Fruit fly (Drosophila melanogaster) whole organism, prepupa: ENCODE results near the gene CG13113.

Experiments
- Blimp-1 ChIP-seq: fragments of 200-800 bp; sonication (Bioruptor generic); optimal IDR thresholded peaks from 3 replicates; lab custom pipeline; 2017; ENCODE audit warnings: missing biosample characterization, missing genetic modification characterization, mild to moderate bottlenecking, moderate library complexity, missing genetic modification reagents
- CG10631 ChIP-seq: fragments of 200-800 bp; sonication (Bioruptor generic); optimal IDR thresholded peaks from 2 replicates; lab custom pipeline; 2016; ENCODE audit warnings: missing biosample characterization, missing genetic modification characterization
- CG10669 ChIP-seq: fragments of 200-800 bp; sonication (Bioruptor generic); optimal IDR thresholded peaks from 3 replicates; lab custom pipeline; 2018; ENCODE audit warnings: missing biosample characterization, mild to moderate bottlenecking, missing genetic modification characterization, moderate library complexity
- CG11762 ChIP-seq: fragments of 200-800 bp; sonication (Bioruptor generic); optimal IDR thresholded peaks from 3 replicates; lab custom pipeline; 2016; ENCODE audit warnings: missing biosample characterization, missing genetic modification characterization; ENCODE audit not compliant: insufficient read depth
- CG15336 ChIP-seq: fragments of 200-800 bp; sonication (Bioruptor generic); IDR thresholded peaks from 2 replicates; pipeline ENCODE4 v1.3.6; 2022; ENCODE audit warnings: missing biosample characterization, missing genetic modification characterization
- CG1621 ChIP-seq: fragments of 200-800 bp; sonication (Bioruptor generic); optimal IDR thresholded peaks from 3 replicates; lab custom pipeline; 2018; ENCODE audit warnings: missing biosample characterization, mild to moderate bottlenecking, missing genetic modification characterization
- CG16779 ChIP-seq: fragments of 200-800 bp; sonication (Bioruptor generic); optimal IDR thresholded peaks from 3 replicates; lab custom pipeline; 2017; ENCODE audit warnings: missing biosample characterization, mild to moderate bottlenecking, missing genetic modification characterization
- CG3032 ChIP-seq: fragments of 200-800 bp; optimal IDR thresholded peaks from 2 replicates; lab custom pipeline; 2019; ENCODE audit warnings: missing biosample characterization, mild to moderate bottlenecking, missing genetic modification characterization, moderate library complexity
- CG31627 ChIP-seq: fragments of 200-800 bp; sonication (Bioruptor generic); optimal IDR thresholded peaks from 3 replicates; lab custom pipeline; 2016; ENCODE audit warnings: missing biosample characterization, missing genetic modification characterization
- CG32006 ChIP-seq: fragments of 200-800 bp; sonication (Bioruptor generic); optimal IDR thresholded peaks from 3 replicates; lab custom pipeline; 2017; ENCODE audit warnings: missing biosample characterization, mild to moderate bottlenecking, missing genetic modification characterization
- CG34406 ChIP-seq: fragments of 200-800 bp; sonication (Bioruptor generic); optimal IDR thresholded peaks from 3 replicates; lab custom pipeline; 2016; ENCODE audit warnings: missing biosample characterization, missing genetic modification characterization
- CG3919 ChIP-seq: fragments of 200-800 bp; sonication (Bioruptor generic); optimal IDR thresholded peaks from 3 replicates; lab custom pipeline; 2016; ENCODE audit warnings: missing biosample characterization, missing genetic modification characterization
- CG4318 ChIP-seq: fragments of 200-800 bp; sonication (Bioruptor generic); optimal IDR thresholded peaks from 3 replicates; lab custom pipeline; 2017; ENCODE audit warnings: missing biosample characterization, mild to moderate bottlenecking, missing genetic modification characterization
- CG6163 ChIP-seq: fragments of 200-800 bp; sonication (Bioruptor generic); IDR thresholded peaks from 3 replicates; pipeline ENCODE4 v1.3.6; 2022; ENCODE audit warnings: missing biosample characterization, missing genetic modification characterization
- CG6276 ChIP-seq: fragments of 200-800 bp; sonication (Bioruptor generic); optimal IDR thresholded peaks from 2 replicates; lab custom pipeline; 2017; ENCODE audit warnings: missing biosample characterization, mild to moderate bottlenecking, missing genetic modification characterization
- CG6792 ChIP-seq: fragments of 200-800 bp; sonication (Bioruptor generic); optimal IDR thresholded peaks from 3 replicates; lab custom pipeline; 2016; ENCODE audit warnings: missing biosample characterization, missing genetic modification characterization
- CG6808 ChIP-seq: fragments of 200-800 bp; sonication (Bioruptor generic); optimal IDR thresholded peaks from 3 replicates; lab custom pipeline; 2017; ENCODE audit warnings: missing biosample characterization, missing genetic modification characterization, mild to moderate bottlenecking, moderate library complexity, missing genetic modification reagents
- CG7368 ChIP-seq: fragments of 200-800 bp; sonication (Bioruptor generic); optimal IDR thresholded peaks from 3 replicates; lab custom pipeline; 2016; ENCODE audit warnings: missing biosample characterization, missing genetic modification characterization
- CG8119 ChIP-seq: fragments of 200-800 bp; sonication (Bioruptor generic); IDR thresholded peaks from 3 replicates; pipeline ENCODE4 v1.3.6; 2022; ENCODE audit warnings: missing biosample characterization, missing genetic modification characterization
- CG8319 ChIP-seq: fragments of 200-800 bp; sonication (Bioruptor generic); optimal IDR thresholded peaks from 3 replicates; lab custom pipeline; 2016; ENCODE audit warnings: missing biosample characterization, missing genetic modification characterization
- CG8632 ChIP-seq: fragments of 200-800 bp; sonication (Bioruptor generic); optimal IDR thresholded peaks from 3 replicates; lab custom pipeline; 2016; ENCODE audit warnings: missing biosample characterization, missing genetic modification characterization
- CG9139 ChIP-seq: fragments of 200-800 bp; sonication (Bioruptor generic); optimal IDR thresholded peaks from 3 replicates; lab custom pipeline; 2017; ENCODE audit warnings: missing biosample characterization, mild to moderate bottlenecking, missing genetic modification characterization
- Eip75B ChIP-seq: fragments of 200-800 bp; sonication (Bioruptor generic); optimal IDR thresholded peaks from 3 replicates; lab custom pipeline; 2016; ENCODE audit warnings: missing biosample characterization, missing genetic modification characterization
- Eip93F ChIP-seq: fragments of 200-800 bp; sonication (Bioruptor generic); optimal IDR thresholded peaks from 2 replicates; lab custom pipeline; 2016; ENCODE audit warnings: missing biosample characterization, mild to moderate bottlenecking, missing genetic modification characterization
- Ets21C ChIP-seq: fragments of 200-800 bp; sonication (Bioruptor generic); optimal IDR thresholded peaks from 3 replicates; lab custom pipeline; 2016; ENCODE audit warnings: missing biosample characterization, missing genetic modification characterization
- Hr38 ChIP-seq: sonication (Bioruptor generic); optimal IDR thresholded peaks from 2 replicates; lab custom pipeline; 2016; ENCODE audit warnings: missing biosample characterization, missing genetic modification characterization
- Hr39 ChIP-seq: fragments of 200-800 bp; sonication (Bioruptor generic); optimal IDR thresholded peaks from 2 replicates; lab custom pipeline; 2016; ENCODE audit warnings: missing biosample characterization, missing genetic modification characterization
- Lpt ChIP-seq: fragments of 200-800 bp; sonication (Bioruptor generic); optimal IDR thresholded peaks from 3 replicates; lab custom pipeline; 2016; ENCODE audit warnings: missing biosample characterization, missing genetic modification characterization
- Met ChIP-seq: fragments of 200-800 bp; sonication (Bioruptor generic); optimal IDR thresholded peaks from 3 replicates; lab custom pipeline; 2016; ENCODE audit warnings: missing biosample characterization, missing genetic modification characterization
- OdsH ChIP-seq: fragments of 200-800 bp; sonication (Bioruptor generic); optimal IDR thresholded peaks from 3 replicates; lab custom pipeline; 2016; ENCODE audit warnings: missing biosample characterization, missing genetic modification characterization
- Smox ChIP-seq: fragments of 200-800 bp; sonication (Bioruptor generic); optimal IDR thresholded peaks from 3 replicates; lab custom pipeline; 2016; ENCODE audit warnings: missing biosample characterization, missing genetic modification characterization
- Sox14 ChIP-seq: fragments of 200-800 bp; sonication (Bioruptor generic); optimal IDR thresholded peaks from 3 replicates; lab custom pipeline; 2016; ENCODE audit warnings: missing biosample characterization, missing genetic modification characterization
- Sox15 ChIP-seq: fragments of 200-800 bp; sonication (Bioruptor generic); optimal IDR thresholded peaks from 3 replicates; lab custom pipeline; 2016; ENCODE audit warnings: missing biosample characterization, missing genetic modification characterization
- achi ChIP-seq: fragments of 200-800 bp; sonication (Bioruptor generic); optimal IDR thresholded peaks from 3 replicates; lab custom pipeline; 2016; ENCODE audit warnings: missing biosample characterization, missing genetic modification characterization
- acj6 ChIP-seq: fragments of 200-800 bp; sonication (Bioruptor generic); optimal IDR thresholded peaks from 3 replicates; lab custom pipeline; 2016; ENCODE audit warnings: missing biosample characterization, missing genetic modification characterization
- dac ChIP-seq: fragments of 200-800 bp; sonication (Bioruptor generic); optimal IDR thresholded peaks from 2 replicates; lab custom pipeline; 2017; ENCODE audit warnings: missing biosample characterization, mild to moderate bottlenecking, missing genetic modification characterization
- dsx ChIP-seq: fragments of 200-800 bp; optimal IDR thresholded peaks from 3 replicates; lab custom pipeline; 2019; ENCODE audit warnings: missing biosample characterization, mild to moderate bottlenecking, missing genetic modification characterization, moderate library complexity; ENCODE audit not compliant: poor library complexity, severe bottlenecking
- eg ChIP-seq: fragments of 200-800 bp; sonication (Bioruptor generic); IDR thresholded peaks from 3 replicates; pipeline ENCODE4 v1.3.6; 2022; ENCODE audit warnings: missing biosample characterization, missing genetic modification characterization
- esn ChIP-seq: fragments of 200-800 bp; sonication (Bioruptor generic); optimal IDR thresholded peaks from 2 replicates; lab custom pipeline; 2016; ENCODE audit warnings: missing biosample characterization, mild to moderate bottlenecking, missing genetic modification characterization, moderate library complexity
- fd59A ChIP-seq: fragments of 200-800 bp; sonication (Bioruptor generic); optimal IDR thresholded peaks from 2 replicates; lab custom pipeline; 2017; ENCODE audit warnings: missing biosample characterization, mild to moderate bottlenecking, missing genetic modification characterization, missing genetic modification reagents
- fd85E ChIP-seq: fragments of 200-800 bp; sonication (Bioruptor generic); optimal IDR thresholded peaks from 3 replicates; lab custom pipeline; 2016; ENCODE audit warnings: missing biosample characterization, missing genetic modification characterization
- lz ChIP-seq: fragments of 200-800 bp; sonication (Bioruptor generic); optimal IDR thresholded peaks from 3 replicates; lab custom pipeline; 2016; ENCODE audit warnings: missing biosample characterization, missing genetic modification characterization
- net ChIP-seq: fragments of 200-800 bp; sonication (Bioruptor generic); optimal IDR thresholded peaks from 3 replicates; lab custom pipeline; 2016; ENCODE audit warnings: missing biosample characterization, missing genetic modification characterization
- pdm3 ChIP-seq: fragments of 200-800 bp; sonication (Bioruptor generic); optimal IDR thresholded peaks from 3 replicates; lab custom pipeline; 2016; ENCODE audit warnings: missing biosample characterization, missing genetic modification characterization
- salr ChIP-seq, 2 experiments: fragments of 200-800 bp; sonication (Bioruptor generic); optimal IDR thresholded peaks; 3 replicates each; lab custom pipeline; 2016 to 2018; ENCODE audit warnings: missing biosample characterization in 2 of 2, missing genetic modification characterization in 2 of 2, mild to moderate bottlenecking in 1 of 2

The CG13113 gene

dm6 chr2L:9567398-9567856 is 23.5 kb downstream of the CG13113 start (continued):
- TF ChIP-seq Sox15 (GFP tag; lab: Kevin White, UChicago) (no peak), fd85E (GFP tag; lab: Kevin White, UChicago) (peak; percentile 78), CG6163 (GFP tag; lab: Robert Waterston, UW) (peak; percentile 94), CG7368 (GFP tag; lab: Kevin White, UChicago) (peak; percentile 85), CG16779 (peak; percentile 91), Met (GFP tag; lab: Kevin White, UChicago) (peak; percentile 89), CG31627 (GFP tag; lab: Kevin White, UChicago) (peak; percentile 60), Eip75B (GFP tag; lab: Kevin White, UChicago) (peak; percentile 68), esn (peak; percentile 90), CG3919 (GFP tag; lab: Kevin White, UChicago) (peak; percentile 89), net (peak; percentile 96), Eip93F (GFP tag; lab: Kevin White, UChicago) (peak; percentile 4), CG6808 (GFP tag; lab: Kevin White, UChicago) (peak; percentile 67), fd59A (GFP tag; lab: Kevin White, UChicago) (peak; percentile 39), Sox14 (GFP tag; lab: Kevin White, UChicago) (peak; percentile 65)

dm6 chr2L:9568360-9569088 is 24.6 kb downstream of the CG13113 start, which contains the start of gene brwl:
TSS of gene brwl (plus strand) at chr2L:9568890.
- TF ChIP-seq Sox15 (GFP tag; lab: Kevin White, UChicago) (peak; percentile 97), Eip93F (GFP tag; lab: Kevin White, UChicago) (peak; percentile 96), Met (GFP tag; lab: Kevin White, UChicago) (peak; percentile 98), Ets21C (GFP tag; lab: Kevin White, UChicago) (peak; percentile 97), lz (peak; percentile 99), dsx (GFP tag; lab: Kevin White, UChicago) (peak; percentile 97), Hr38 (GFP tag; lab: Kevin White, UChicago) (peak; percentile 74), acj6 (GFP tag; lab: Kevin White, UChicago) (peak; percentile 99), Hr39 (GFP tag; lab: Kevin White, UChicago) (peak; percentile 98), CG10631 (peak; percentile 99), CG9139 (GFP tag; lab: Kevin White, UChicago) (peak; percentile 94), esn (peak; percentile 99), CG11762 (peak; percentile 98), pdm3 (GFP tag; lab: Kevin White, UChicago) (peak; percentile 99), Blimp-1 (GFP tag; lab: Kevin White, UChicago) (peak; percentile 93), Eip75B (GFP tag; lab: Kevin White, UChicago) (peak; percentile 99), CG8119 (GFP tag; lab: Robert Waterston, UW) (peak; percentile 99), CG15336 (GFP tag; lab: Robert Waterston, UW) (peak; percentile 99), CG34406 (GFP tag; lab: Kevin White, UChicago) (peak; percentile 99), CG6163 (GFP tag; lab: Robert Waterston, UW) (peak; percentile 98), net (peak; percentile 99), CG8319 (GFP tag; lab: Kevin White, UChicago) (peak; percentile 96), Smox (GFP tag; lab: Kevin White, UChicago) (peak; percentile 98), Lpt (GFP tag; lab: Kevin White, UChicago) (peak; percentile 99), CG7368 (GFP tag; lab: Kevin White, UChicago) (peak; percentile 98), CG3919 (GFP tag; lab: Kevin White, UChicago) (peak; percentile 99), achi (peak; percentile 98), fd85E (GFP tag; lab: Kevin White, UChicago) (peak; percentile 96), CG1621 (tag; lab: Kevin White, UChicago) (peak; percentile 97), CG6792 (GFP tag; lab: Kevin White, UChicago) (peak; percentile 99), CG32006 (GFP tag; lab: Kevin White, UChicago) (peak; percentile 99), fd59A (GFP tag; lab: Kevin White, UChicago) (peak; percentile 98), CG31627 (GFP tag; lab: Kevin White, UChicago) (peak; percentile 99), salr (GFP tag; optimal IDR thresholded peaks at IDR 0.05; lab: Kevin White, UChicago) (peak; percentile 95 to 99), CG10669 (GFP tag; lab: Kevin White, UChicago) (peak; percentile 98), CG8632 (GFP tag; lab: Kevin White, UChicago) (peak; percentile 98), dac (GFP tag; lab: Kevin White, UChicago) (peak; percentile 96), CG3032 (tag; lab: Kevin White, UChicago) (peak; percentile 99), CG6276 (peak; percentile 98), eg (peak; percentile 99), OdsH (GFP tag; lab: Kevin White, UChicago) (peak; percentile 99), CG4318 (GFP tag; lab: Kevin White, UChicago) (peak; percentile 98)
